Worm (Caenorhabditis elegans) whole organism, L2 larva: Measurements from ENCODE around the gene Y108F1.5.
"Not testable (repeated sequence)": the region's sequence is repeated elsewhere in the genome, so short reads cannot be mapped to it uniquely, and the experiment has no call there.

Experiments
- ama-1 ChIP-seq: fragments of 150-350 bp; optimal IDR thresholded peaks from 2 replicates; lab custom pipeline; 2018; ENCODE audit warnings: inconsistent platforms
- blmp-1 ChIP-seq: sonication (generic microtip); optimal IDR thresholded peaks from 2 replicates; lab custom pipeline; 2017; ENCODE audit warnings: missing genetic modification characterization, mild to moderate bottlenecking, missing compliant biosample characterization, antibody characterized with exemption, moderate library complexity; ENCODE audit not compliant: insufficient read depth
- dmd-4 ChIP-seq: sonication (generic microtip); optimal IDR thresholded peaks from 2 replicates; lab custom pipeline; 2017; ENCODE audit warnings: missing biosample characterization, missing genetic modification characterization
- egl-27 ChIP-seq: sonication (generic microtip); optimal IDR thresholded peaks from 3 replicates; lab custom pipeline; 2017; ENCODE audit warnings: missing biosample characterization, missing genetic modification reagents, missing genetic modification characterization
- mdl-1 ChIP-seq, 2 experiments: fragments of 150-350 bp in 1 of 2; sonication (generic microtip) in 1 of 2; optimal IDR thresholded peaks; 2 replicates each; lab custom pipeline; 2017; ENCODE audit warnings: missing biosample characterization in 2 of 2, missing genetic modification characterization in 2 of 2
- nhr-237 ChIP-seq: fragments of 150-350 bp; optimal IDR thresholded peaks from 2 replicates; lab custom pipeline; 2014; ENCODE audit warnings: missing biosample characterization, missing genetic modification characterization
- nhr-77 ChIP-seq: fragments of 150-350 bp; optimal IDR thresholded peaks from 2 replicates; lab custom pipeline; 2014; ENCODE audit warnings: missing biosample characterization, missing genetic modification characterization

ce11 chrX:239077-239476 lies 34.7 kb downstream of the Y108F1.5 start, which contains the start of gene AC8.10:
- TF ChIP-seq blmp-1 (tag; lab: Kevin White, UChicago); dmd-4 (tag; lab: Kevin White, UChicago); egl-27; ama-1 (lab: Kevin White, UChicago); nhr-77 (tag; lab: Kevin White, UChicago); nhr-237 (tag; lab: Kevin White, UChicago); mdl-1 (tag; optimal IDR thresholded peaks at IDR 0.05; lab: Kevin White, UChicago): not testable (repeated sequence)
